Fruit fly (Drosophila melanogaster) whole organism, embryonic: ENCODE measurements around the gene CG33235.

ENCODE experiments used
- Adf1 ChIP-seq: fragments of 200-800 bp; sonication (Bioruptor generic); IDR thresholded peaks from 2 replicates; pipeline ENCODE4 v1.3.6; 2022; ENCODE audit warnings: missing biosample characterization, missing genetic modification characterization
- CG1024 ChIP-seq: fragments of 200-800 bp; sonication (Bioruptor generic); IDR thresholded peaks from 2 replicates; pipeline ENCODE4 v1.3.6; 2022; ENCODE audit warnings: missing biosample characterization, missing genetic modification characterization
- CG10366 ChIP-seq: fragments of 200-800 bp; sonication (Bioruptor generic); IDR thresholded peaks from 2 replicates; pipeline ENCODE4 v1.3.6; 2022; ENCODE audit warnings: missing biosample characterization, missing genetic modification characterization
- CG12744 ChIP-seq: fragments of 200-800 bp; sonication (Bioruptor generic); optimal IDR thresholded peaks from 2 replicates; lab custom pipeline; 2016; ENCODE audit warnings: missing biosample characterization, missing genetic modification characterization
- CG13424 ChIP-seq: fragments of 200-800 bp; sonication (Bioruptor generic); optimal IDR thresholded peaks from 2 replicates; lab custom pipeline; 2019; ENCODE audit warnings: missing biosample characterization, mild to moderate bottlenecking, missing genetic modification characterization, moderate library complexity
- CG13624 ChIP-seq: fragments of 200-800 bp; sonication (Bioruptor generic); optimal IDR thresholded peaks from 2 replicates; lab custom pipeline; 2016; ENCODE audit warnings: missing biosample characterization, missing genetic modification characterization
- CG14667 ChIP-seq: fragments of 200-800 bp; sonication (Bioruptor generic); IDR thresholded peaks from 2 replicates; pipeline ENCODE4 v1.3.6; 2022; ENCODE audit warnings: missing biosample characterization, missing genetic modification characterization
- CG16779 ChIP-seq: fragments of 200-800 bp; sonication (Bioruptor generic); IDR thresholded peaks from 2 replicates; pipeline ENCODE4 v1.3.6; 2022; ENCODE audit warnings: missing biosample characterization, missing genetic modification characterization
- CG17829 ChIP-seq: fragments of 200-800 bp; optimal IDR thresholded peaks from 2 replicates; lab custom pipeline; 2019; ENCODE audit warnings: missing biosample characterization, mild to moderate bottlenecking, missing genetic modification characterization, moderate library complexity
- CG18599 ChIP-seq: fragments of 200-800 bp; sonication (Bioruptor generic); optimal IDR thresholded peaks from 3 replicates; lab custom pipeline; 2017; ENCODE audit warnings: missing biosample characterization, missing genetic modification characterization, mild to moderate bottlenecking, moderate library complexity, missing genetic modification reagents
- CG30403 ChIP-seq: fragments of 200-800 bp; sonication (Bioruptor generic); optimal IDR thresholded peaks from 3 replicates; lab custom pipeline; 2016; ENCODE audit warnings: missing biosample characterization, missing genetic modification characterization
- CG31365 ChIP-seq: fragments of 200-800 bp; sonication (Bioruptor generic); optimal IDR thresholded peaks from 2 replicates; lab custom pipeline; 2018; ENCODE audit warnings: missing biosample characterization, mild to moderate bottlenecking, missing genetic modification characterization
- CG34422 ChIP-seq: fragments of 200-800 bp; sonication (Bioruptor generic); IDR thresholded peaks from 3 replicates; pipeline ENCODE4 v1.3.6; 2022; ENCODE audit warnings: missing biosample characterization, missing genetic modification characterization
- CG3726 ChIP-seq: fragments of 200-800 bp; sonication (Bioruptor generic); IDR thresholded peaks from 3 replicates; pipeline ENCODE4, ENCODE4 v1.3.6; 2022; ENCODE audit warnings: missing biosample characterization, missing genetic modification characterization
- CG3995 ChIP-seq: fragments of 200-800 bp; sonication (Bioruptor generic); optimal IDR thresholded peaks from 3 replicates; lab custom pipeline; 2016; ENCODE audit warnings: missing biosample characterization, missing genetic modification characterization
- CG4424 ChIP-seq: fragments of 200-800 bp; sonication (Bioruptor generic); optimal IDR thresholded peaks from 3 replicates; lab custom pipeline; 2016; ENCODE audit warnings: missing biosample characterization, missing genetic modification characterization
- CG7786 ChIP-seq: fragments of 200-800 bp; sonication (Bioruptor generic); optimal IDR thresholded peaks from 2 replicates; lab custom pipeline; 2016; ENCODE audit warnings: missing biosample characterization, missing genetic modification characterization
- Chrac-16 ChIP-seq: fragments of 200-800 bp; sonication (Bioruptor generic); optimal IDR thresholded peaks from 3 replicates; lab custom pipeline; 2016; ENCODE audit warnings: missing biosample characterization, missing genetic modification characterization
- Dek ChIP-seq: fragments of 200-800 bp; sonication (Bioruptor generic); optimal IDR thresholded peaks from 3 replicates; lab custom pipeline; 2019; ENCODE audit warnings: missing biosample characterization, mild to moderate bottlenecking, missing genetic modification characterization, moderate library complexity
- E2f1 ChIP-seq: fragments of 200-800 bp; sonication (Bioruptor generic); IDR thresholded peaks from 2 replicates; pipeline ENCODE4 v1.3.6; 2022; ENCODE audit warnings: missing biosample characterization, missing genetic modification characterization
- GATAe ChIP-seq: fragments of 200-800 bp; sonication (Bioruptor generic); conservative IDR thresholded peaks from 2 replicates; pipeline ENCODE4 v1.3.6; 2022; ENCODE audit warnings: missing biosample characterization, missing genetic modification characterization
- Jarid2 ChIP-seq: fragments of 200-800 bp; sonication (Bioruptor generic); optimal IDR thresholded peaks from 3 replicates; lab custom pipeline; 2017; ENCODE audit warnings: mild to moderate bottlenecking, missing biosample characterization, missing genetic modification reagents, missing genetic modification characterization
- Max ChIP-seq: fragments of 200-800 bp; sonication (Bioruptor generic); optimal IDR thresholded peaks from 2 replicates; lab custom pipeline; 2016; ENCODE audit warnings: missing biosample characterization, mild to moderate bottlenecking, missing genetic modification characterization
- Meics ChIP-seq: fragments of 200-800 bp; sonication (Bioruptor generic); optimal IDR thresholded peaks from 2 replicates; lab custom pipeline; 2017; ENCODE audit warnings: missing biosample characterization, mild to moderate bottlenecking, missing genetic modification characterization
- Nf-YA ChIP-seq: fragments of 200-800 bp; sonication (Bioruptor generic); IDR thresholded peaks from 2 replicates; pipeline ENCODE4 v1.3.6; 2022; ENCODE audit warnings: missing biosample characterization, missing genetic modification characterization
- Nf-YB ChIP-seq: fragments of 200-800 bp; sonication (Bioruptor generic); optimal IDR thresholded peaks from 3 replicates; lab custom pipeline; 2019; ENCODE audit warnings: missing biosample characterization, mild to moderate bottlenecking, missing genetic modification characterization, moderate library complexity
- Optix ChIP-seq: fragments of 200-800 bp; sonication (Bioruptor generic); IDR thresholded peaks from 3 replicates; pipeline ENCODE4 v1.3.6; 2022; ENCODE audit warnings: missing biosample characterization, missing genetic modification characterization
- PHDP ChIP-seq: fragments of 200-800 bp; sonication (Bioruptor generic); optimal IDR thresholded peaks from 3 replicates; lab custom pipeline; 2018; ENCODE audit warnings: missing biosample characterization, mild to moderate bottlenecking, missing genetic modification characterization, moderate library complexity
- Ptx1 ChIP-seq: fragments of 200-800 bp; sonication (Bioruptor generic); IDR thresholded peaks from 2 replicates; pipeline ENCODE4 v1.3.6; 2022; ENCODE audit warnings: missing biosample characterization, missing genetic modification characterization
- Rfx ChIP-seq: fragments of 200-800 bp; sonication (Bioruptor generic); IDR thresholded peaks from 2 replicates; pipeline ENCODE4 v1.3.6; 2022; ENCODE audit warnings: missing biosample characterization, missing genetic modification characterization
- Xrp1 ChIP-seq: fragments of 200-800 bp; sonication (Bioruptor generic); IDR thresholded peaks from 2 replicates; pipeline ENCODE4 v1.3.6; 2022; ENCODE audit warnings: missing biosample characterization, missing genetic modification characterization
- ase ChIP-seq: fragments of 200-800 bp; sonication (Bioruptor generic); IDR thresholded peaks from 3 replicates; pipeline ENCODE4 v1.3.6; 2022; ENCODE audit warnings: missing biosample characterization, missing genetic modification characterization
- crol ChIP-seq: fragments of 200-800 bp; sonication (Bioruptor generic); IDR thresholded peaks from 2 replicates; pipeline ENCODE4 v1.3.6; 2022; ENCODE audit warnings: missing biosample characterization, missing genetic modification characterization
- dmrt11E ChIP-seq: fragments of 200-800 bp; sonication (Bioruptor generic); optimal IDR thresholded peaks from 3 replicates; lab custom pipeline; 2018; ENCODE audit warnings: missing biosample characterization, mild to moderate bottlenecking, missing genetic modification characterization, moderate library complexity
- ewg ChIP-seq: fragments of 200-800 bp; sonication (Bioruptor generic); optimal IDR thresholded peaks from 3 replicates; lab custom pipeline; 2017; ENCODE audit warnings: mild to moderate bottlenecking, missing biosample characterization, missing genetic modification reagents, missing genetic modification characterization
- kay ChIP-seq: fragments of 200-800 bp; sonication (Bioruptor generic); optimal IDR thresholded peaks from 2 replicates; lab custom pipeline; 2016; ENCODE audit warnings: missing biosample characterization, missing genetic modification characterization
- maf-S ChIP-seq: fragments of 200-800 bp; sonication (Bioruptor generic); optimal IDR thresholded peaks from 2 replicates; lab custom pipeline; 2016; ENCODE audit warnings: missing biosample characterization, missing genetic modification characterization
- mirr ChIP-seq: fragments of 200-800 bp; sonication (Bioruptor generic); optimal IDR thresholded peaks from 3 replicates; lab custom pipeline; 2018; ENCODE audit warnings: missing biosample characterization, mild to moderate bottlenecking, missing genetic modification characterization
- nerfin-1 ChIP-seq: fragments of 200-800 bp; sonication (Bioruptor generic); optimal IDR thresholded peaks from 3 replicates; lab custom pipeline; 2019; ENCODE audit warnings: missing biosample characterization, mild to moderate bottlenecking, missing genetic modification characterization, moderate library complexity
- nerfin-2 ChIP-seq: fragments of 200-800 bp; sonication (Bioruptor generic); IDR thresholded peaks from 2 replicates; pipeline ENCODE4 v1.3.6; 2022; ENCODE audit warnings: missing biosample characterization, missing genetic modification characterization; ENCODE audit not compliant: partially characterized antibody
- nom ChIP-seq: fragments of 200-800 bp; sonication (Bioruptor generic); optimal IDR thresholded peaks from 2 replicates; lab custom pipeline; 2017; ENCODE audit warnings: missing biosample characterization, missing genetic modification characterization, mild to moderate bottlenecking, moderate library complexity, missing genetic modification reagents
- pan ChIP-seq, 4 experiments: fragments of >200 bp in 3 of 4; fragments of 200-800 bp in 1 of 4; sonication (Bioruptor generic) in 1 of 4; optimal IDR thresholded peaks in 3 of 4; IDR thresholded peaks in 1 of 4; 2 replicates each; pipeline versions ENCODE4 v1.3.6 to Lab custom; 2017 to 2022; ENCODE audit warnings: missing biosample characterization in 2 of 4, missing genetic modification characterization in 2 of 4, mixed read lengths in 1 of 4
- phol ChIP-seq: fragments of 200-800 bp; sonication (Bioruptor generic); optimal IDR thresholded peaks from 3 replicates; lab custom pipeline; 2018; ENCODE audit warnings: missing biosample characterization, mild to moderate bottlenecking, missing genetic modification characterization, moderate library complexity
- prd ChIP-seq, 3 experiments: fragments of >200 bp in 2 of 3; fragments of 200-800 bp in 1 of 3; sonication (Bioruptor generic) in 1 of 3; optimal IDR thresholded peaks in 2 of 3; IDR thresholded peaks in 1 of 3; 2 replicates in 2 of 3; 3 replicates in 1 of 3; pipeline versions ENCODE4 v1.3.6 to Lab custom; 2017 to 2022; ENCODE audit warnings: missing biosample characterization in 1 of 3, missing genetic modification characterization in 1 of 3
- row ChIP-seq: fragments of 200-800 bp; sonication (Bioruptor generic); IDR thresholded peaks from 3 replicates; pipeline ENCODE4 v1.3.6; 2022; ENCODE audit warnings: missing biosample characterization, missing genetic modification characterization
- unc-4 ChIP-seq: fragments of 200-800 bp; sonication (Bioruptor generic); IDR thresholded peaks from 2 replicates; pipeline ENCODE4 v1.3.6; 2022; ENCODE audit warnings: missing biosample characterization, missing genetic modification characterization; ENCODE audit not compliant: partially characterized antibody
- zen2 ChIP-seq: fragments of 200-800 bp; sonication (Bioruptor generic); IDR thresholded peaks from 3 replicates; pipeline ENCODE4 v1.3.6; 2022; ENCODE audit warnings: missing biosample characterization, missing genetic modification characterization; ENCODE audit not compliant: partially characterized antibody
- zfh1 ChIP-seq: fragments of 200-800 bp; sonication (Bioruptor generic); IDR thresholded peaks from 3 replicates; pipeline ENCODE4 v1.3.6; 2022; ENCODE audit warnings: missing biosample characterization, missing genetic modification characterization

CG33235 gene

dm6 chrX:11451027-11451572 is 40.3 kb downstream of the CG33235 start:
- TF ChIP-seq CG13424 = peak; percentile 53
- peak; percentile 38 for TF ChIP-seq maf-S
- TF ChIP-seq Rfx (GFP tag; lab: Robert Waterston, UW) = peak; percentile 78
- no peak for TF ChIP-seq CG1024 (GFP tag; lab: Robert Waterston, UW)
- no peak for TF ChIP-seq prd (optimal IDR thresholded peaks at IDR 0.05; lab: Kevin White, UChicago)
- peak; percentile 75 for TF ChIP-seq prd (GFP tag; IDR thresholded peaks at IDR 0.05; lab: Robert Waterston, UW)
- 0 out of 2 replicates have a peak, but pooled peaks have one; percentile 37 for TF ChIP-seq Xrp1
- 0 out of 3 replicates have a peak, but pooled peaks have one; percentile 43 for TF ChIP-seq zfh1 (GFP tag; lab: Robert Waterston, UW)
- TF ChIP-seq Dek (tag; lab: Kevin White, UChicago) = peak; percentile 53
- TF ChIP-seq ase (GFP tag; lab: Robert Waterston, UW) = peak; percentile 54; the same call in 2 of the 3 replicates
- no peak for TF ChIP-seq zen2 (GFP tag; lab: Robert Waterston, UW)
- 0 out of 3 replicates have a peak, but pooled peaks have one; percentile 30 for TF ChIP-seq CG34422 (GFP tag; lab: Robert Waterston, UW)
- TF ChIP-seq Optix (GFP tag; lab: Robert Waterston, UW) = 0 out of 3 replicates have a peak, but pooled peaks have one; percentile 15
- TF ChIP-seq CG17829 (tag; lab: Kevin White, UChicago) = peak; percentile 15
- TF ChIP-seq kay (GFP tag; lab: Kevin White, UChicago) = peak; percentile 7
- TF ChIP-seq Max (GFP tag; lab: Kevin White, UChicago) = no peak
- no peak for TF ChIP-seq CG3726 (GFP tag; lab: Robert Waterston, UW)
- TF ChIP-seq Meics (GFP tag; lab: Kevin White, UChicago) = peak; percentile 44
- TF ChIP-seq PHDP (tag; lab: Kevin White, UChicago) = peak; percentile 33
- peak; percentile 40 for TF ChIP-seq CG7786 (GFP tag; lab: Kevin White, UChicago)
- peak; percentile 55 for TF ChIP-seq CG14667
- TF ChIP-seq Ptx1 = peak; percentile 69
- TF ChIP-seq pan (optimal IDR thresholded peaks at IDR 0.05; lab: Kevin White, UChicago) = no peak
- TF ChIP-seq pan (GFP tag; optimal IDR thresholded peaks at IDR 0.05 in 1 of 2, IDR thresholded peaks at IDR 0.05 in 1 of 2) = peak in 1 of 2 experiments; percentile 74
- 0 out of 2 replicates have a peak, but pooled peaks have one; percentile 16 for TF ChIP-seq CG16779 (GFP tag; lab: Robert Waterston, UW)
- TF ChIP-seq CG31365 (tag; lab: Kevin White, UChicago) = no peak
- peak; percentile 54 for TF ChIP-seq CG13624
- peak; percentile 17 for TF ChIP-seq CG18599 (GFP tag; lab: Kevin White, UChicago)
- TF ChIP-seq dmrt11E (tag; lab: Kevin White, UChicago) = no peak
- peak; percentile 17 for TF ChIP-seq mirr (GFP tag; lab: Kevin White, UChicago)
- TF ChIP-seq phol (tag; lab: Kevin White, UChicago) = peak; percentile 25
- peak; percentile 64 for TF ChIP-seq row (GFP tag; lab: Robert Waterston, UW)
- TF ChIP-seq E2f1 (GFP tag; lab: Robert Waterston, UW) = peak; percentile 43; the same call in 1 of the 2 replicates
- peak; percentile 6 for TF ChIP-seq CG4424 (GFP tag; lab: Kevin White, UChicago)
- TF ChIP-seq nerfin-2 (GFP tag; lab: Robert Waterston, UW) = no peak
- no peak for TF ChIP-seq crol
- no peak for TF ChIP-seq CG3995 (GFP tag; lab: Kevin White, UChicago)
- TF ChIP-seq CG30403 = peak; percentile 50
- TF ChIP-seq CG10366 (GFP tag; lab: Robert Waterston, UW) = peak; percentile 53; the same call in 1 of the 2 replicates
- TF ChIP-seq unc-4 (GFP tag; lab: Robert Waterston, UW) = no peak
- TF ChIP-seq nom (GFP tag; lab: Kevin White, UChicago) = no peak
- TF ChIP-seq Nf-YA (GFP tag; lab: Robert Waterston, UW) = no peak
- no peak for TF ChIP-seq Nf-YB (GFP tag; lab: Kevin White, UChicago)
- no peak for TF ChIP-seq Adf1
- TF ChIP-seq GATAe (GFP tag; lab: Robert Waterston, UW) = no peak
- no peak for TF ChIP-seq CG12744 (GFP tag; lab: Kevin White, UChicago)
- TF ChIP-seq Jarid2 (GFP tag; lab: Kevin White, UChicago) = peak; percentile 10
- no peak for TF ChIP-seq ewg (GFP tag; lab: Kevin White, UChicago)
- TF ChIP-seq Chrac-16 = peak; percentile 31
- no peak for TF ChIP-seq nerfin-1 (tag; lab: Kevin White, UChicago)
